Fruit fly (Drosophila melanogaster): ENCODE measurements around the gene CG14995.

dm6 chr3L:4044497-4044896 is 58.6 kb downstream of the CG14995 start:
- TF ChIP-seq CG34367 (tag; optimal IDR thresholded peaks at IDR 0.05): no peak
- TF ChIP-seq CG13204 (GFP tag; optimal IDR thresholded peaks at IDR 0.05): no peak
